Worm (Caenorhabditis elegans): ENCODE results near the gene ubc-18.

ubc-18 gene

DNA sequence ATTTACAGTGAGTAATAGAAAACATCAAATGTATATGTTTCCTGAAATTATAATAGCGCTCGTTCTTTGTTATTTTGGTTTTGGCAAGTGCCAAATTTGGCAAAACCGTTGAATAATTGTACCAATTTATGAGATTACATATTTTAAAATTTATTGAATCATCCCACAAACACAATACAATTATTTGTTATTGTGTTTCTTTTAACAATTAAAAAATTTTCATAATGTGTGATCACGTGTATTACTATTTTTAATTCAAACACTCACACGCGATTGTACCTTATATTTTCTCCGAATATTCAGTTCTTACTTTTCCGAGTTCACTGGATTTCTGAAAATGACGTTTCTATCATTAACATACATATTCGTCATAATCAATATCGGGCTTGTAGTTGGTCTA lies 12.1 kb downstream of the ubc-18 start, which contains the start of gene R01H2.2:
TSS of gene R01H2.2 (plus strand) at position 301 of the 400 bp plus-strand sequence.
- TF ChIP-seq skn-1 (tag; optimal IDR thresholded peaks at IDR 0.05) = no peak
- TF ChIP-seq lin-35 (GFP tag; optimal IDR thresholded peaks at IDR 0.05) = no peak
- TF ChIP-seq elt-2 (tag; optimal IDR thresholded peaks at IDR 0.05) = no peak
- TF ChIP-seq hpl-2 (GFP tag; optimal IDR thresholded peaks at IDR 0.05) = no peak
- no peak for TF ChIP-seq sptf-1 (tag; optimal IDR thresholded peaks at IDR 0.05)

DNA sequence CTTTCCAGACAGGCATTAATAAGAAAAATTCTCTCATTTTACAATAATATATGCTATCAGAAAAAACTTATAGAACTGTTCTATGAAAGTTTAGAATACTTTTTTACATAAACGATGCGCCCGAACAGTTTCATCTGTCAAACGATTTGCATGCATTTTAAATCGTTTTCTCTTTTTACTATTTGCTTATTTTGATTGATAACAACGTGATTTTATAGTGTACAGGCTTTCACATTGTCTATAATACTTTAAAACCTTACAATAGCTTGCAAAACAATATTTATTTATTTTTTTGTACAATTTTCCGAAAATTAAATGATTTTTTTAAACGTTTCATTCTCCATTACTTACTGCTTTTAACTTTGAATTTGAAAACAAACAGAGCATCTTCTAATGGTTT lies 22.7 kb downstream of the ubc-18 start, which contains the start of gene R01H2.7:
TSS of gene R01H2.7 (minus strand) at position 101 of the 400 bp plus-strand sequence.
- no peak for TF ChIP-seq aha-1 (tag; optimal IDR thresholded peaks at IDR 0.05)
- TF ChIP-seq skn-1 (tag; optimal IDR thresholded peaks at IDR 0.05) = no peak
- TF ChIP-seq ztf-11 (tag; optimal IDR thresholded peaks at IDR 0.05) = no peak
- no peak for TF ChIP-seq nhr-11 (tag; optimal IDR thresholded peaks at IDR 0.05)
- TF ChIP-seq fkh-10 (GFP tag; optimal IDR thresholded peaks at IDR 0.05) = no peak
- no peak for TF ChIP-seq ceh-90 (tag; optimal IDR thresholded peaks at IDR 0.05)
- no peak for TF ChIP-seq lin-15B (tag; optimal IDR thresholded peaks at IDR 0.05)
- no peak for TF ChIP-seq Y116A8C.19 (tag; optimal IDR thresholded peaks at IDR 0.05; ENCODE audit: borderline replicate concordance)
- no peak for TF ChIP-seq grh-1 (GFP tag; IDR thresholded peaks at IDR 0.05)
- TF ChIP-seq hpl-2 (GFP tag; optimal IDR thresholded peaks at IDR 0.05) = no peak
- TF ChIP-seq mep-1 (tag; optimal IDR thresholded peaks at IDR 0.05) = no peak
- TF ChIP-seq unc-30 (tag; optimal IDR thresholded peaks at IDR 0.05) = no peak

ce11 chrIII:7034252-7035223 lies 33.8 kb downstream of the ubc-18 start:
- TF ChIP-seq unc-98 (GFP tag; IDR thresholded peaks at IDR 0.05) (no peak), skn-1 (tag; optimal IDR thresholded peaks at IDR 0.05) (no peak), ceh-88 (GFP tag; IDR thresholded peaks at IDR 0.05) (no peak), sox-4 (tag; optimal IDR thresholded peaks at IDR 0.05) (no peak), dpl-1 (GFP tag; optimal IDR thresholded peaks at IDR 0.05) (peak in 2 of 3 experiments; percentile 14 to 33), blmp-1 (tag; optimal IDR thresholded peaks at IDR 0.05) (peak; percentile 45), efl-1 (optimal IDR thresholded peaks at IDR 0.05) (peak; percentile 19 to 92), efl-1 (GFP tag; optimal IDR thresholded peaks at IDR 0.05 in 1 of 2) (peak; percentile 59 to 91)

- TF ChIP-seq snu-23 (GFP tag; optimal IDR thresholded peaks at IDR 0.05) (peak; percentile 15), nhr-19 (GFP tag; conservative IDR thresholded peaks at IDR 0.05) (no peak), zip-4 (GFP tag; optimal IDR thresholded peaks at IDR 0.05) (no peak), sup-37 (GFP tag; optimal IDR thresholded peaks at IDR 0.05) (no peak), grh-1 (GFP tag; IDR thresholded peaks at IDR 0.05) (0 out of 2 replicates have a peak, but pooled peaks have one; percentile 13), dsc-1 (tag; optimal IDR thresholded peaks at IDR 0.05) (no peak), ceh-88 (GFP tag; IDR thresholded peaks at IDR 0.05) (no peak), efl-1 (optimal IDR thresholded peaks at IDR 0.05) (no peak), efl-1 (GFP tag; optimal IDR thresholded peaks at IDR 0.05 in 1 of 2) (peak in 1 of 2 experiments; percentile 55), mep-1 (tag; optimal IDR thresholded peaks at IDR 0.05) (peak; percentile 12), hpl-2 (GFP tag; optimal IDR thresholded peaks at IDR 0.05) (no peak), unc-86 (tag; optimal IDR thresholded peaks at IDR 0.05) (no peak), lin-14 (GFP tag; optimal IDR thresholded peaks at IDR 0.05) (peak; percentile 16), mab-9 (GFP tag; IDR thresholded peaks at IDR 0.05) (no peak), lin-13 (GFP tag; optimal IDR thresholded peaks at IDR 0.05) (no peak), nhr-85 (tag) (no peak), lin-35 (GFP tag; optimal IDR thresholded peaks at IDR 0.05) (peak in 1 of 2 experiments; percentile 2), blmp-1 (tag; optimal IDR thresholded peaks at IDR 0.05) (peak; percentile 26)
These were observed 36.3 kb downstream of the ubc-18 start for ce11 chrIII:7032070-7032469.
